Fruit fly (Drosophila melanogaster) whole organism, adult: ENCODE measurements around the gene sisA.

Experiments used
- CG11617 ChIP-seq: fragments of 200-800 bp; sonication (Bioruptor generic); optimal IDR thresholded peaks from 2 replicates; lab custom pipeline; 2017; ENCODE audit warnings: mild to moderate bottlenecking, missing biosample characterization, missing genetic modification reagents, missing genetic modification characterization
- CG12768 ChIP-seq: fragments of 200-800 bp; sonication (Bioruptor generic); optimal IDR thresholded peaks from 2 replicates; lab custom pipeline; 2017; ENCODE audit warnings: missing biosample characterization, missing genetic modification characterization, mild to moderate bottlenecking, moderate library complexity, missing genetic modification reagents
- CG14711 ChIP-seq: fragments of 200-800 bp; sonication (Bioruptor generic); optimal IDR thresholded peaks from 2 replicates; lab custom pipeline; 2018; ENCODE audit warnings: missing biosample characterization, mild to moderate bottlenecking, missing genetic modification characterization, moderate library complexity
- CG1620 ChIP-seq: fragments of 200-800 bp; sonication (Bioruptor generic); optimal IDR thresholded peaks from 2 replicates; lab custom pipeline; 2016; ENCODE audit warnings: missing biosample characterization, missing genetic modification characterization
- CG33017 ChIP-seq: fragments of 200-800 bp; sonication (Bioruptor generic); optimal IDR thresholded peaks from 2 replicates; lab custom pipeline; 2018; ENCODE audit warnings: missing biosample characterization, mild to moderate bottlenecking, missing genetic modification characterization, moderate library complexity
- CG5204 ChIP-seq: fragments of 200-800 bp; sonication (Bioruptor generic); optimal IDR thresholded peaks from 2 replicates; lab custom pipeline; 2016; ENCODE audit warnings: missing biosample characterization, missing genetic modification characterization
- CG7045 ChIP-seq: fragments of 200-800 bp; sonication (Bioruptor generic); optimal IDR thresholded peaks from 2 replicates; lab custom pipeline; 2017; ENCODE audit warnings: missing biosample characterization, mild to moderate bottlenecking, missing genetic modification characterization
- CG7101 ChIP-seq: fragments of 200-800 bp; sonication (Bioruptor generic); optimal IDR thresholded peaks from 2 replicates; lab custom pipeline; 2018; ENCODE audit warnings: missing biosample characterization, mild to moderate bottlenecking, missing genetic modification characterization, moderate library complexity
- Clk ChIP-seq: fragments of 200-800 bp; sonication (Bioruptor generic); optimal IDR thresholded peaks from 2 replicates; lab custom pipeline; 2017; ENCODE audit warnings: missing biosample characterization, missing genetic modification characterization
- Crg-1 ChIP-seq: fragments of 200-800 bp; sonication (Bioruptor generic); optimal IDR thresholded peaks from 2 replicates; lab custom pipeline; 2016; ENCODE audit warnings: missing biosample characterization, missing genetic modification characterization
- Hr96 ChIP-seq: fragments of 200-800 bp; sonication (Bioruptor generic); optimal IDR thresholded peaks from 2 replicates; lab custom pipeline; 2016; ENCODE audit warnings: missing biosample characterization, missing genetic modification characterization
- Mnt ChIP-seq: fragments of 200-800 bp; sonication (Bioruptor generic); optimal IDR thresholded peaks from 2 replicates; lab custom pipeline; 2016; ENCODE audit warnings: missing biosample characterization, mild to moderate bottlenecking, missing genetic modification characterization
- bab1 ChIP-seq: fragments of 200-800 bp; sonication (Bioruptor generic); optimal IDR thresholded peaks from 3 replicates; lab custom pipeline; 2019; ENCODE audit warnings: missing biosample characterization, mild to moderate bottlenecking, missing genetic modification characterization, moderate library complexity
- cic ChIP-seq: fragments of 200-800 bp; sonication (Bioruptor generic); optimal IDR thresholded peaks from 2 replicates; lab custom pipeline; 2017; ENCODE audit warnings: missing biosample characterization, mild to moderate bottlenecking, missing genetic modification characterization, moderate library complexity
- cnc ChIP-seq, 2 experiments: fragments of >200 bp; optimal IDR thresholded peaks; 2 replicates each; lab custom pipeline; 2017
- kay ChIP-seq: fragments of 200-800 bp; sonication (Bioruptor generic); peaks from one replicate; lab custom pipeline; 2016; ENCODE audit warnings: missing biosample characterization, missing genetic modification characterization, borderline replicate concordance
- ovo ChIP-seq: fragments of 200-800 bp; sonication (Bioruptor generic); optimal IDR thresholded peaks from 2 replicates; lab custom pipeline; 2016; ENCODE audit warnings: missing biosample characterization, missing genetic modification characterization
- pad ChIP-seq: fragments of 200-800 bp; sonication (Bioruptor generic); optimal IDR thresholded peaks from 3 replicates; lab custom pipeline; 2017; ENCODE audit warnings: missing biosample characterization, missing genetic modification characterization, mild to moderate bottlenecking, moderate library complexity, missing genetic modification reagents
- tj ChIP-seq: fragments of 200-800 bp; sonication (Bioruptor generic); optimal IDR thresholded peaks from 3 replicates; lab custom pipeline; 2017; ENCODE audit warnings: missing biosample characterization, mild to moderate bottlenecking, missing genetic modification characterization, moderate library complexity
- toe ChIP-seq: fragments of 200-800 bp; sonication (Bioruptor generic); optimal IDR thresholded peaks from 2 replicates; lab custom pipeline; 2016; ENCODE audit warnings: missing biosample characterization, missing genetic modification characterization

The sisA gene

DNA sequence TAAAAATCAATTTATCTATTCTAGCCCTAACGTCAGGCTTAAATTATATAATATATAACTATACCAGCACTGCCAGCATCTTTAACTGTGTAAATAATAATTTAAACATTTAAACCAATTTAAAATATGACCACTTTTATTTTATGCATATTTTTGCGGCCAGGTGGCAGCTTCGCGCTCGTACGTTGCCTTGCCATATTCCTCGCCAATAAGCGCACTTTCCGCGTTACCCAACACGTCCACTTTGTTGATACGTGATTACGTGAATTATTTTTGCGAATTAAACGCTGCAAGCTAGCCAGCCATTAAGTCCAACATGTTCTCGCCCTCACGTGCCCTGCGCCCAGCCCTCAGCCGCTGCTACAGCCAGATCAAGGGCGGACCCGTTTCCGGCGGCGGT is 27.6 kb upstream of the sisA start, which contains the start of gene NdufV3:
Gene NdufV3 (plus strand): TSS at position 219 of the 400 bp plus-strand sequence.
- TF ChIP-seq CG33017 (tag; lab: Kevin White, UChicago) = no peak
- TF ChIP-seq CG1620 (GFP tag; lab: Kevin White, UChicago) = peak; percentile 61
- TF ChIP-seq toe = peak; percentile 37
- TF ChIP-seq CG5204 (GFP tag; lab: Kevin White, UChicago) = peak; percentile 2
- no peak for TF ChIP-seq ovo
- no peak for TF ChIP-seq pad (GFP tag; lab: Kevin White, UChicago)
- peak; percentile 69 for TF ChIP-seq CG7101
- no peak for TF ChIP-seq CG7045 (GFP tag; lab: Kevin White, UChicago)
- TF ChIP-seq kay (GFP tag; lab: Kevin White, UChicago) = no peak
- peak; percentile 75 for TF ChIP-seq Mnt (GFP tag; lab: Kevin White, UChicago)
- TF ChIP-seq Hr96 (GFP tag; lab: Kevin White, UChicago) = no peak
- no peak for TF ChIP-seq CG12768 (GFP tag; lab: Kevin White, UChicago)
- peak; percentile 66 for TF ChIP-seq CG14711
- TF ChIP-seq cnc (optimal IDR thresholded peaks at IDR 0.05; lab: Kevin White, UChicago) = no peak
- peak; percentile 43 for TF ChIP-seq bab1
- TF ChIP-seq Clk (GFP tag; lab: Kevin White, UChicago) = no peak
- TF ChIP-seq Crg-1 (GFP tag; lab: Kevin White, UChicago) = peak; percentile 59
- no peak for TF ChIP-seq cic (GFP tag; lab: Kevin White, UChicago)

DNA sequence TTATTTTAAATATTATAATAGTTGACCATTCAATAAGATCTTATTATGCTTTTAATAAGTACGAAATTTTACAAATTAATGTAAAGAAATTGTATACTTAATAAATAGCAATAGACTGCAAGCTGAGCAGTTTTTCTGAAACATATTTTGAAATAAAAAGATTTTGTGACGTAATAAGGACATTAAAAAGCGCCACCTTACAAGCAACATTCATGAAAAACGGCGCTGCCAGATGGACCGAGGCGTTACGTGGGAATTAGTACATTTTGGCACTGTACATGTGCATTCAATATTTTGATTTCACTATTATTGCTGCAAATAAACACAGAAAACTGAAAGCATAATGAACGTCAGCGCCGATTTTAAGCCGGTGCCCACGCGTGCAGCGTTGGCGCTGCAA is 26.7 kb upstream of the sisA start, which contains the start of gene CG1738:
Gene CG1738 (plus strand): TSS at position 221 of the 400 bp plus-strand sequence.
- TF ChIP-seq CG14711 (peak; percentile 55), bab1 (no peak), CG11617 (GFP tag; lab: Kevin White, UChicago) (peak; percentile 9), ovo (no peak), CG7101 (peak; percentile 52), Mnt (GFP tag; lab: Kevin White, UChicago) (peak; percentile 95)

DNA sequence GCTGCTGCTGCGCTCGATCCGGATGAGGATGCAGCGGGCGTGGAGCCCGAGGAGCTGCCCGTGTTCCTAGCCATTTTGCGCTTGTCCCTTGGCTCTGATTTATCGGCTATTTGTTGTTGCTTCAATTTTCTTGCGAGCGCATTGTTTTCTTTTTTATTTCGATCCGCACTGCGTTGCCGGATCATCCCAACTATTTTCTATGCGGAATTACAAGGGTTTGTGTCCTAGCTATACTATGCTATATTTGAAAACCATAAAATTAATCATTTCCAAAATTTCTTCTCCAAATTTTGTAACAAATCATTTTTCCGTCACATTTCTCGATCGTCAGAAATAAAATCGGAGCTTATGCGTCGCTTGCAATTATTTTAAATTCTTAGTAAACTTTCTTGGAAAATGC is 25.7 kb upstream of the sisA start, which contains the start of the genes GCS1 and CG11756:
Gene GCS1 (minus strand): TSS at position 193 of the 400 bp plus-strand sequence.
Gene CG11756 (plus strand): TSS at position 312 of the 400 bp plus-strand sequence.
- TF ChIP-seq CG11617 (GFP tag; lab: Kevin White, UChicago) (peak; percentile 12), CG7045 (GFP tag; lab: Kevin White, UChicago) (no peak), bab1 (peak; percentile 12), CG7101 (no peak), Mnt (GFP tag; lab: Kevin White, UChicago) (peak; percentile 19), CG1620 (GFP tag; lab: Kevin White, UChicago) (peak; percentile 8)

DNA sequence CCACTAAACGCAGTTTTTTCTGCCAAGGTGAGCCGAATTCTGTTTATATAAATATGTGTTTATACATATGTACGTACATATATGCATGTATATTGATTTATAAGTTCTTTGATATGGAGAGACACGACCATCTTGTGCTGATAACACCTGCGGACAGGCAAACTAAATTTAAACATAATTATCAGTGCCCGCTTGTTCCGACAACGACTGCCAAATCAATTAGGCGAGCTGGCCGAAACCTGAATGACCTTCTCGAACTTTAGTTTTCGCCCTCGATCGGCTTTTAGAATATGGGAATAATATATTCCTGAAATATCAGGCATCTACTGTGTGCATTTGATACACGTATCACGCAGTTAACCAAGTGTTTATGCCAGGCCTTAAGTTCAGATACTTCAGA is 20.6 kb upstream of the sisA start:
- TF ChIP-seq Clk (GFP tag; lab: Kevin White, UChicago) (no peak), kay (GFP tag; lab: Kevin White, UChicago) (no peak), CG14711 (no peak), CG11617 (GFP tag; lab: Kevin White, UChicago) (no peak), CG5204 (GFP tag; lab: Kevin White, UChicago) (no peak), toe (no peak), CG7045 (GFP tag; lab: Kevin White, UChicago) (no peak), CG12768 (GFP tag; lab: Kevin White, UChicago) (no peak), ovo (no peak), Crg-1 (GFP tag; lab: Kevin White, UChicago) (no peak), pad (GFP tag; lab: Kevin White, UChicago) (no peak), tj (no peak), Hr96 (GFP tag; lab: Kevin White, UChicago) (no peak), cnc (optimal IDR thresholded peaks at IDR 0.05; lab: Kevin White, UChicago) (no peak)

DNA sequence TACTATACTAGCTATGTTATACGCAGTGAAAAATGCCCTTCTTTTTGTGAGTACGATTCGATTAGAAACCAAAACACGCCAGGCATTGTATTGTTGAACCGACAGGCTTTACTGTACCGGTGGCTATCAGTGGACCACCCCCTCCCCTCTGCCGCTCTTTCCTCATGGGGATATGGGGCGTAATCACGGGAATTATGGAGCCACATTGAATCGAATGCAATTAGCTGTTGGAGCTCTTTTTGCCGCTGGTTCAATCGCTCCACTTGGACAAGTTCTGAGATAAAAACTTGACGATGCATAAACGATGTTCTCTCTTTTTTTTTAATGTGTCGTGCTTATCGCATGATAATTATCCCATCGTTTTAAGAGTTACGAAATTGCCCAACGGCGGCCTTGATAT is 20.0 kb upstream of the sisA start:
- TF ChIP-seq CG7045 (GFP tag; lab: Kevin White, UChicago) = no peak
- peak; percentile 8 for TF ChIP-seq CG7101

DNA sequence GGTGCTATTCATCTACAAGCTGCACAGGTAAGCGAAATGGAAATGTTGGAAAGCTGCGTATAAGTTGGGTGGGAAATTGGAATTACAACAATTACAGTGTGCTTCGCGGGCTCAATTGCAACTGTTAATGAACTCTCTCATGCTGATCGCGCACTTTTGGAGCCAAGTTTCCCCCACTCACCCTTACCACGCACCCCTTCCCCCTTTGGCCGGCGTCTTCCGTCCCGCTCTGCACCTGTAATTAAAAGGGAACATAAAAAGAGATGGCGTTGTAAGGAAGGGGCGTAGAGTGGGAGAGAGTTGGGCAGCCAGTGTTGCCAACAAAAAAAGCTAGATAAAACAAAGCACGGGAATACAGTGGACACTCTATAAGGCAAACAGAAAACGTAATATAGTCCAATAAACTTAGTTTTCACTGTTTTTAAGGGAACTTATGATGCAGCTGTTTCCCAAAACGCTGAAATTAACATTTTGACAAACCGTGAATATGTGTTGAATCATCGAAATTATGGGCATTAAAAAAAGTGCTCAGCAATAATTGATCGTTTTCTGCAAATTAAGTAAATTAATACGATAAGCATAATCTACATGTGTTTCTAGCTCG is 18.7 kb upstream of the sisA start:
- TF ChIP-seq Mnt (GFP tag; lab: Kevin White, UChicago) (no peak), CG14711 (peak; percentile 9), Crg-1 (GFP tag; lab: Kevin White, UChicago) (no peak), kay (GFP tag; lab: Kevin White, UChicago) (no peak), CG5204 (GFP tag; lab: Kevin White, UChicago) (peak; percentile 44), tj (peak; percentile 99), cnc (optimal IDR thresholded peaks at IDR 0.05; lab: Kevin White, UChicago) (no peak), toe (no peak), Clk (GFP tag; lab: Kevin White, UChicago) (no peak), cic (GFP tag; lab: Kevin White, UChicago) (peak; percentile 16), pad (GFP tag; lab: Kevin White, UChicago) (peak; percentile 97), CG33017 (tag; lab: Kevin White, UChicago) (no peak), CG11617 (GFP tag; lab: Kevin White, UChicago) (peak; percentile 34), CG7101 (peak; percentile 23), ovo (peak; percentile 36), CG12768 (GFP tag; lab: Kevin White, UChicago) (no peak), CG7045 (GFP tag; lab: Kevin White, UChicago) (peak; percentile 7), bab1 (no peak), CG1620 (GFP tag; lab: Kevin White, UChicago) (peak; percentile 29), Hr96 (GFP tag; lab: Kevin White, UChicago) (no peak)
